Fruit fly (Drosophila melanogaster): ENCODE data around the gene senju.

senju gene

DNA sequence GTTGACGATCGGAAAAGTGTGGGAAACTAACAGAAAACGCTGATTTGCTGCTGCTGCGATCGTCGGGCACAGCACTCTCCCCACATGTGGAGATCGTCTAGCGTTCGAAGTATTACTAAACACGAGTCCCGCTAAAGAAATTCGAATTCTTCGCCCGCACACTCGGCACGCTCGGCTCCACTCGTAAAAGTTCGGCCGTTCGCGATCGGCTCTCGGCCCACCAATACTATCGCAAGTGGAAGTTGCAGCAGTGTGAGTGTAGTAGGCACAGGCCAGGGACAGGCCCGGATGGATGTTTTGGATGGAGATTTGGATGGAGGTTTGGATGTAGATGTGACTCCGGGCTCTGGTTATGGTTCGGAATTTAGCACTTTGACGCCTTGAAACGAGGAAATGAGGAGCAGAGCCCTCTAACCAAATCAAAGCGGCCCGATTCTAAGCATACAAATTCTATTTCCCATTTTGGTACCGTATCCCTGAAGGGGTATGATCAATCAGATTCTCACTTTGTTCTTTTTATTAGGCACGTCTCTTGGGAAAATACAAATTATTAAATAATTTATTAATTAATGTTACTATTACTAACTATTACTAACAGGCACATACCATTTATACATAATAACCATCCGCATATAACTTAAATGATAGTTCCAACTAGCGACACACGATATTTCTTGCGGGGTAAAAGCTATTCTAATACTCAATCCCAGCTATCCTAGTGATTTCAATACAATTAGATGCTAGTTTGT is 25.1 kb upstream of the senju start:
- TF ChIP-seq cic (GFP tag; optimal IDR thresholded peaks at IDR 0.05) (peak; percentile 3), tj (GFP tag; optimal IDR thresholded peaks at IDR 0.05) (peak; percentile 41), CG12768 (GFP tag; optimal IDR thresholded peaks at IDR 0.05) (no peak)

DNA sequence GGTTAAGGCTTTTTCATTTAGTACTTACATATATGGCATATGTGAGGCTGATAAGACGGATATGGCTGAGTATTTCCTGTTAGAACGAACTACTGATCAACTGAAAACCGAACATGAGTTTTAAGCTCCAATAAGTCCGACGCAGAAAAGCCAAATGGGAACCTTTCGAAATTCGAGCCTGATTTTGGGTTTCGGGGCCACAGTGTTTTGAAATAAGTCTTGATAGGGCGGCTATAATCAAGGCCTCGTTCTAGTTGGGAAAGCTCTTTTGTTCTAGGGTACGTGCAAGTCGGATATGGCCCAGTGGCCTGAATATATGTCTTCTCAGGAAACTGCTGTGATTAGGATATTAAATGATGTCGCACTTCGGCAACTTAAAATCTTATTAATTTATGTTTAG is 24.6 kb upstream of the senju start, which contains the start of gene vkg:
vkg (minus strand) TSS at position 101 of the 400 bp plus-strand sequence.
- TF ChIP-seq toe (GFP tag; optimal IDR thresholded peaks at IDR 0.05) (no peak), CG14711 (tag; optimal IDR thresholded peaks at IDR 0.05) (no peak), CG12768 (GFP tag; optimal IDR thresholded peaks at IDR 0.05) (no peak), CG33017 (tag; optimal IDR thresholded peaks at IDR 0.05) (no peak), CG7101 (tag; optimal IDR thresholded peaks at IDR 0.05) (no peak), CG7045 (GFP tag; optimal IDR thresholded peaks at IDR 0.05) (no peak), cnc (optimal IDR thresholded peaks at IDR 0.05) (no peak), pad (GFP tag; optimal IDR thresholded peaks at IDR 0.05) (no peak), cic (GFP tag; optimal IDR thresholded peaks at IDR 0.05) (no peak), bab1 (GFP tag; optimal IDR thresholded peaks at IDR 0.05) (no peak)

DNA sequence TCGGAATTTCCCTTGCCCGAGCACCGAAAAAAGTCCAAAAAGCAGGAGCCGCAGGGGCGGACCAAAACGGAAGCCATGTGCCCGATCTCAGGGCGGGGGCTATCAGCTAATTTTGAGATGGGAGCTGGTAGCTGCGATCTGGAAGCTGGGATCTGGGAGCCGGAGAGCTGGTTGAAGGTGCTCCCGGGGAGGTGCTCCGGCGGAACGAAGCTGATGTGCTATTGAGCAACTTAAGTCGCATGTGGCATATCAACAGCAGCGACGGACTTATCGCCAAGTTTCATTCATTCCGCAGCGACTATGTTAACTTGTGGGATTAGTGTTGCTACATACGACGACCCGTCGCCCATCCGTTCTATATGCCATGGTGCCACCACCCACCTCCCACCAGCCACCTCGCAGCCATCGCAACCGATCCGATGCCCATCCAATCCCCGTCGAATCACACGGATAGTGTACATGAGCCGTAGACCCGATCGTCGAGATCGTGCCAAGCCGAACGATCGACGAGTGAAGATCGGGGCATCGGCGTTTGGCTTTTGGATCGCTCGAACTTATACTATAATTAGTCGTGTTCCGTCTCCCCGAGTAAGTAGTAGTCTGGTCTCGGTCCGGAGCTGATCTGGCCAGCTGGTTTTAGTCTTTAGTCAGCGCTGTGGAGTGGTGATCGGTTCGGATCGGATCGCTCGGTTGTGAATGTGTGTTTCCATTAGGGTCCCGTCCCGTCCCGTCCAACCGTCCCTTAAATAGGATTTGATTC is 23.4 kb upstream of the senju start, which contains the start of gene Col4a1:
Col4a1 (plus strand) TSS at position 561 of the 760 bp plus-strand sequence.
- peak; percentile 49 for TF ChIP-seq CG12768 (GFP tag; optimal IDR thresholded peaks at IDR 0.05)
- no peak for TF ChIP-seq cnc (optimal IDR thresholded peaks at IDR 0.05)
- TF ChIP-seq CG5204 (GFP tag; optimal IDR thresholded peaks at IDR 0.05) = no peak
- TF ChIP-seq cic (GFP tag; optimal IDR thresholded peaks at IDR 0.05) = peak; percentile 72
- TF ChIP-seq ovo (GFP tag; optimal IDR thresholded peaks at IDR 0.05) = no peak
- no peak for TF ChIP-seq Hr96 (GFP tag; optimal IDR thresholded peaks at IDR 0.05)
- no peak for TF ChIP-seq toe (GFP tag; optimal IDR thresholded peaks at IDR 0.05)
- peak; percentile 7 for TF ChIP-seq Mnt (GFP tag; optimal IDR thresholded peaks at IDR 0.05)
- no peak for TF ChIP-seq Clk (GFP tag; optimal IDR thresholded peaks at IDR 0.05)
- no peak for TF ChIP-seq CG7101 (tag; optimal IDR thresholded peaks at IDR 0.05)

DNA sequence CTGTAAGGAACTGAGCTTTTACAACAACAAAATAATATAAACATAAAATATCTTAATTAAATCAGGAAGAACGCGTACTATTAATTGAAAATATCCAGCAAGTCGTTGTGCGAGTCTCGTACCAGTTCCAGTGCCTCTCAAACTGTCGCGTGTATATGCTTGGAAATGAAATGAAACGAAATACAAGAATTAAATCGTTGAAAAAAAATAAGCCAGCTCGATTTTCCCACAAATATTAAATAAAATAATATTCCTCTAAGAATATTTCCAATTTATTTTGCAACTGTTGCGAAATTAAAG is 22.9 kb upstream of the senju start:
- TF ChIP-seq cnc (optimal IDR thresholded peaks at IDR 0.05) = no peak
- no peak for TF ChIP-seq CG33017 (tag; optimal IDR thresholded peaks at IDR 0.05)
- TF ChIP-seq CG5204 (GFP tag; optimal IDR thresholded peaks at IDR 0.05) = no peak
- TF ChIP-seq CG1620 (GFP tag; optimal IDR thresholded peaks at IDR 0.05) = no peak
- no peak for TF ChIP-seq Hr96 (GFP tag; optimal IDR thresholded peaks at IDR 0.05)
- peak; percentile 33 for TF ChIP-seq kay (GFP tag; ENCODE audit: borderline replicate concordance)
- TF ChIP-seq CG7101 (tag; optimal IDR thresholded peaks at IDR 0.05) = no peak
- no peak for TF ChIP-seq CG7045 (GFP tag; optimal IDR thresholded peaks at IDR 0.05)
- TF ChIP-seq Mnt (GFP tag; optimal IDR thresholded peaks at IDR 0.05) = no peak
- no peak for TF ChIP-seq toe (GFP tag; optimal IDR thresholded peaks at IDR 0.05)
- TF ChIP-seq CG14711 (tag; optimal IDR thresholded peaks at IDR 0.05) = no peak
- TF ChIP-seq ovo (GFP tag; optimal IDR thresholded peaks at IDR 0.05) = no peak
- TF ChIP-seq tj (GFP tag; optimal IDR thresholded peaks at IDR 0.05) = peak; percentile 60
- no peak for TF ChIP-seq pad (GFP tag; optimal IDR thresholded peaks at IDR 0.05)
- TF ChIP-seq CG12768 (GFP tag; optimal IDR thresholded peaks at IDR 0.05) = no peak
- no peak for TF ChIP-seq Crg-1 (GFP tag; optimal IDR thresholded peaks at IDR 0.05)
- no peak for TF ChIP-seq bab1 (GFP tag; optimal IDR thresholded peaks at IDR 0.05)

DNA sequence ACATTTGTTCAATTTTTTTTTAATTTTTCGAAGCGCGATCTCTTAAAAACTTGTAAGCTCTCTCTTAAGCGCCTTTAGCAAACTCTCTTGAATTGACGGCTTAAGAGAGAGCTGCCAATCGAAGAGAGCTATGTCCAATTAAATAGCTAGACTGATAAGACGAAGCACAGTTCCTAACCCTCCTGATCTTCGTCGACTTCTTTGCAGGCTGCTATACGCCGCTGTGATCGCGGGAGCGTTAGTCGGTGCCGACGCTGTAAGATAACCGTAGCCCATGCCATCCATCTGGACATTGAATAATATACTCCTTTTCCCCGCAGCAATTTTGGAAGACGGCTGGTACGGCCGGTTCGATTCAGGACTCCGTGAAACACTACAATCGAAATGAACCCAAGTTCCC is 22.1 kb upstream of the senju start:
- TF ChIP-seq tj (GFP tag; optimal IDR thresholded peaks at IDR 0.05) (no peak), Crg-1 (GFP tag; optimal IDR thresholded peaks at IDR 0.05) (no peak), bab1 (GFP tag; optimal IDR thresholded peaks at IDR 0.05) (no peak), CG11617 (GFP tag; optimal IDR thresholded peaks at IDR 0.05) (no peak), Mnt (GFP tag; optimal IDR thresholded peaks at IDR 0.05) (no peak), pad (GFP tag; optimal IDR thresholded peaks at IDR 0.05) (no peak), cic (GFP tag; optimal IDR thresholded peaks at IDR 0.05) (no peak), CG33017 (tag; optimal IDR thresholded peaks at IDR 0.05) (no peak), toe (GFP tag; optimal IDR thresholded peaks at IDR 0.05) (no peak), CG5204 (GFP tag; optimal IDR thresholded peaks at IDR 0.05) (no peak), CG7045 (GFP tag; optimal IDR thresholded peaks at IDR 0.05) (no peak), CG7101 (tag; optimal IDR thresholded peaks at IDR 0.05) (no peak), CG1620 (GFP tag; optimal IDR thresholded peaks at IDR 0.05) (no peak)

DNA sequence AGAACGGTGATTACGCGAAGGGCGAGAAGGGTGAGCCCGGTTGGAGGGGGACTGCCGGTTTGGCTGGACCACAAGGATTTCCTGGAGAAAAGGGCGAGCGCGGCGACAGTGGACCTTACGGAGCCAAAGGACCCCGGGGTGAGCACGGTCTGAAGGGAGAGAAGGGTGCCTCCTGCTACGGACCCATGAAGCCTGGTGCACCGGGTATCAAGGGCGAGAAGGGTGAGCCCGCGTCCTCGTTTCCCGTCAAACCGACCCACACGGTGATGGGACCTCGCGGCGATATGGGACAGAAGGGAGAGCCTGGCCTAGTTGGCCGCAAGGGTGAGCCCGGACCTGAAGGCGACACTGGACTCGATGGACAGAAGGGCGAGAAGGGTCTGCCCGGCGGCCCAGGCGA is 21.2 kb upstream of the senju start:
- TF ChIP-seq cnc (optimal IDR thresholded peaks at IDR 0.05) = no peak
- TF ChIP-seq Hr96 (GFP tag; optimal IDR thresholded peaks at IDR 0.05) = no peak
- no peak for TF ChIP-seq toe (GFP tag; optimal IDR thresholded peaks at IDR 0.05)
- no peak for TF ChIP-seq tj (GFP tag; optimal IDR thresholded peaks at IDR 0.05)
- no peak for TF ChIP-seq CG33017 (tag; optimal IDR thresholded peaks at IDR 0.05)
- no peak for TF ChIP-seq pad (GFP tag; optimal IDR thresholded peaks at IDR 0.05)
- no peak for TF ChIP-seq Crg-1 (GFP tag; optimal IDR thresholded peaks at IDR 0.05)

DNA sequence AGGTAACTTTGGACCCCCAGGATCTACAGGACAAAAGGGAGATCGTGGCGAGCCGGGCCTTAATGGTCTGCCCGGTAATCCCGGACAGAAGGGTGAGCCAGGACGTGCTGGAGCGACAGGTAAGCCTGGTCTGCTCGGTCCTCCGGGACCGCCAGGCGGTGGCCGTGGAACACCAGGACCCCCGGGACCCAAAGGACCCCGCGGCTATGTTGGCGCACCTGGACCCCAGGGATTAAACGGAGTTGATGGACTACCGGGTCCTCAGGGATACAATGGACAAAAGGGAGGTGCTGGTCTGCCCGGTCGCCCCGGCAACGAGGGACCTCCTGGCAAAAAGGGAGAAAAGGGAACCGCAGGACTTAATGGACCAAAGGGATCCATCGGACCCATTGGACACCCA is 20.8 kb upstream of the senju start:
- TF ChIP-seq Hr96 (GFP tag; optimal IDR thresholded peaks at IDR 0.05) (no peak), toe (GFP tag; optimal IDR thresholded peaks at IDR 0.05) (no peak), cnc (optimal IDR thresholded peaks at IDR 0.05) (no peak), Crg-1 (GFP tag; optimal IDR thresholded peaks at IDR 0.05) (no peak), bab1 (GFP tag; optimal IDR thresholded peaks at IDR 0.05) (no peak), tj (GFP tag; optimal IDR thresholded peaks at IDR 0.05) (no peak), CG7101 (tag; optimal IDR thresholded peaks at IDR 0.05) (no peak), CG5204 (GFP tag; optimal IDR thresholded peaks at IDR 0.05) (no peak), kay (GFP tag; ENCODE audit: borderline replicate concordance) (no peak), pad (GFP tag; optimal IDR thresholded peaks at IDR 0.05) (no peak), CG11617 (GFP tag; optimal IDR thresholded peaks at IDR 0.05) (no peak), CG1620 (GFP tag; optimal IDR thresholded peaks at IDR 0.05) (no peak), cic (GFP tag; optimal IDR thresholded peaks at IDR 0.05) (no peak), Mnt (GFP tag; optimal IDR thresholded peaks at IDR 0.05) (no peak), CG14711 (tag; optimal IDR thresholded peaks at IDR 0.05) (no peak), CG12768 (GFP tag; optimal IDR thresholded peaks at IDR 0.05) (no peak), CG7045 (GFP tag; optimal IDR thresholded peaks at IDR 0.05) (no peak), ovo (GFP tag; optimal IDR thresholded peaks at IDR 0.05) (no peak), Clk (GFP tag; optimal IDR thresholded peaks at IDR 0.05) (no peak), CG33017 (tag; optimal IDR thresholded peaks at IDR 0.05) (no peak)
